Fruit fly (Drosophila melanogaster): ENCODE results near the gene CG9117.

dm6 chr2L:6082157-6082645 is 44.5 kb upstream of the CG9117 start, which contains the start of gene Kr-h1:
- TF ChIP-seq EcR (GFP tag; optimal IDR thresholded peaks at IDR 0.05): no peak
- no peak for TF ChIP-seq CG10348 (GFP tag; IDR thresholded peaks at IDR 0.05)
- no peak for TF ChIP-seq CG34367 (tag; optimal IDR thresholded peaks at IDR 0.05)
- TF ChIP-seq CG4496 (GFP tag; IDR thresholded peaks at IDR 0.05): no peak
- no peak for TF ChIP-seq CG8301 (tag; optimal IDR thresholded peaks at IDR 0.05)
- TF ChIP-seq Snoo (tag; optimal IDR thresholded peaks at IDR 0.05): no peak
- no peak for TF ChIP-seq D1 (tag; optimal IDR thresholded peaks at IDR 0.05)
- TF ChIP-seq Pif1A (GFP tag; optimal IDR thresholded peaks at IDR 0.05): no peak
- TF ChIP-seq CG9948 (tag; optimal IDR thresholded peaks at IDR 0.05): no peak
